Worm (Caenorhabditis elegans) whole organism, L2 larva: ENCODE data around the gene skpo-2.

Experiments used
- C34F6.9 ChIP-seq: fragments of 150-350 bp; optimal IDR thresholded peaks from 2 replicates; lab custom pipeline; 2014; ENCODE audit warnings: missing biosample characterization, missing genetic modification characterization
- F13H6.1 ChIP-seq: sonication (generic microtip); optimal IDR thresholded peaks from 2 replicates; lab custom pipeline; 2016; ENCODE audit warnings: missing genetic modification characterization, missing compliant biosample characterization
- R02D3.7 ChIP-seq: fragments of 150-350 bp; optimal IDR thresholded peaks from 2 replicates; lab custom pipeline; 2014; ENCODE audit warnings: missing biosample characterization, missing genetic modification characterization
- Y55F3AM.14 ChIP-seq: fragments of 200-800 bp; sonication (Bioruptor generic); optimal IDR thresholded peaks from 2 replicates; lab custom pipeline; 2018; ENCODE audit warnings: mild to moderate bottlenecking, missing genetic modification characterization, missing compliant biosample characterization
- ZK546.5 ChIP-seq: sonication (generic microtip); optimal IDR thresholded peaks from 2 replicates; lab custom pipeline; 2017; ENCODE audit warnings: missing biosample characterization, missing genetic modification characterization
- ama-1 ChIP-seq: fragments of 150-350 bp; optimal IDR thresholded peaks from 2 replicates; lab custom pipeline; 2018; ENCODE audit warnings: inconsistent platforms
- blmp-1 ChIP-seq: sonication (generic microtip); optimal IDR thresholded peaks from 2 replicates; lab custom pipeline; 2017; ENCODE audit warnings: missing genetic modification characterization, mild to moderate bottlenecking, missing compliant biosample characterization, antibody characterized with exemption, moderate library complexity; ENCODE audit not compliant: insufficient read depth
- ceh-16 ChIP-seq: fragments of 150-350 bp; optimal IDR thresholded peaks from 2 replicates; lab custom pipeline; 2014; ENCODE audit warnings: missing biosample characterization, missing genetic modification characterization
- ceh-82 ChIP-seq: fragments of 150-350 bp; optimal IDR thresholded peaks from 2 replicates; lab custom pipeline; 2014; ENCODE audit warnings: missing biosample characterization, missing genetic modification characterization
- crh-2 ChIP-seq: sonication (generic microtip); optimal IDR thresholded peaks from 2 replicates; lab custom pipeline; 2017; ENCODE audit warnings: missing biosample characterization, missing genetic modification characterization
- egl-27 ChIP-seq: sonication (generic microtip); optimal IDR thresholded peaks from 3 replicates; lab custom pipeline; 2017; ENCODE audit warnings: missing biosample characterization, missing genetic modification reagents, missing genetic modification characterization
- elt-1 ChIP-seq: fragments of 150-350 bp; optimal IDR thresholded peaks from 2 replicates; lab custom pipeline; 2014; ENCODE audit warnings: missing biosample characterization, missing genetic modification characterization
- elt-3 ChIP-seq: sonication (generic microtip); optimal IDR thresholded peaks from 2 replicates; lab custom pipeline; 2017; ENCODE audit warnings: missing biosample characterization, missing genetic modification characterization
- fos-1 ChIP-seq: fragments of 150-350 bp; optimal IDR thresholded peaks from 2 replicates; lab custom pipeline; 2014; ENCODE audit warnings: missing biosample characterization, missing genetic modification characterization
- gmeb-1 ChIP-seq: fragments of 150-350 bp; optimal IDR thresholded peaks from 2 replicates; lab custom pipeline; 2014; ENCODE audit warnings: missing biosample characterization, missing genetic modification characterization
- lin-13 ChIP-seq: fragments of 150-350 bp; optimal IDR thresholded peaks from 2 replicates; lab custom pipeline; 2014; ENCODE audit warnings: missing biosample characterization, missing genetic modification reagents, missing genetic modification characterization
- lin-39 ChIP-seq: fragments of 150-350 bp; optimal IDR thresholded peaks from 2 replicates; lab custom pipeline; 2014; ENCODE audit warnings: missing biosample characterization, missing genetic modification reagents, missing genetic modification characterization
- lsy-2 ChIP-seq, 2 experiments: fragments of 150-350 bp in 1 of 2; sonication (generic microtip) in 1 of 2; optimal IDR thresholded peaks; 2 replicates each; lab custom pipeline; 2014 to 2017; ENCODE audit warnings: missing biosample characterization in 2 of 2, missing genetic modification characterization in 2 of 2
- mab-5 ChIP-seq: fragments of 150-350 bp; optimal IDR thresholded peaks from 2 replicates; lab custom pipeline; 2014; ENCODE audit warnings: missing biosample characterization, missing genetic modification characterization
- mdl-1 ChIP-seq, 2 experiments: fragments of 150-350 bp in 1 of 2; sonication (generic microtip) in 1 of 2; optimal IDR thresholded peaks; 2 replicates each; lab custom pipeline; 2017; ENCODE audit warnings: missing biosample characterization in 2 of 2, missing genetic modification characterization in 2 of 2
- nhr-11 ChIP-seq: fragments of 150-350 bp; optimal IDR thresholded peaks from 2 replicates; lab custom pipeline; 2014; ENCODE audit warnings: missing biosample characterization, missing genetic modification characterization
- nhr-12 ChIP-seq: fragments of 150-350 bp; optimal IDR thresholded peaks from 2 replicates; lab custom pipeline; 2014; ENCODE audit warnings: missing biosample characterization, missing genetic modification characterization
- nhr-129 ChIP-seq: fragments of 150-350 bp; optimal IDR thresholded peaks from 2 replicates; lab custom pipeline; 2014; ENCODE audit warnings: missing biosample characterization, missing genetic modification characterization
- nhr-21 ChIP-seq: fragments of 150-350 bp; optimal IDR thresholded peaks from 2 replicates; lab custom pipeline; 2014; ENCODE audit warnings: missing biosample characterization, missing genetic modification characterization
- nhr-23 ChIP-seq: fragments of 150-350 bp; optimal IDR thresholded peaks from 2 replicates; lab custom pipeline; 2014; ENCODE audit warnings: missing biosample characterization, missing genetic modification reagents, missing genetic modification characterization
- nhr-237 ChIP-seq: fragments of 150-350 bp; optimal IDR thresholded peaks from 2 replicates; lab custom pipeline; 2014; ENCODE audit warnings: missing biosample characterization, missing genetic modification characterization
- nhr-25 ChIP-seq: fragments of 150-350 bp; sonication (generic microtip); optimal IDR thresholded peaks from 3 replicates; lab custom pipeline; 2014; ENCODE audit warnings: missing biosample characterization, missing genetic modification characterization
- nhr-6 ChIP-seq: fragments of 150-350 bp; optimal IDR thresholded peaks from 2 replicates; lab custom pipeline; 2014; ENCODE audit warnings: missing biosample characterization, missing genetic modification characterization
- nhr-77 ChIP-seq: fragments of 150-350 bp; optimal IDR thresholded peaks from 2 replicates; lab custom pipeline; 2014; ENCODE audit warnings: missing biosample characterization, missing genetic modification characterization
- peb-1 ChIP-seq: fragments of 150-350 bp; optimal IDR thresholded peaks from 2 replicates; lab custom pipeline; 2014; ENCODE audit warnings: missing biosample characterization, missing genetic modification characterization
- sem-4 ChIP-seq: fragments of 150-350 bp; optimal IDR thresholded peaks from 2 replicates; lab custom pipeline; 2014; ENCODE audit warnings: missing biosample characterization, missing genetic modification reagents, missing genetic modification characterization
- skn-1 ChIP-seq: sonication (generic microtip); optimal IDR thresholded peaks from 2 replicates; lab custom pipeline; 2017; ENCODE audit warnings: missing biosample characterization, missing genetic modification characterization
- unc-39 ChIP-seq: fragments of 150-350 bp; optimal IDR thresholded peaks from 2 replicates; lab custom pipeline; 2014; ENCODE audit warnings: missing biosample characterization, missing genetic modification characterization
- unc-55 ChIP-seq: fragments of 150-350 bp; sonication (generic microtip); optimal IDR thresholded peaks from 3 replicates; lab custom pipeline; 2014; ENCODE audit warnings: missing biosample characterization, missing genetic modification reagents, missing genetic modification characterization
- unc-62 ChIP-seq: fragments of 150-350 bp; optimal IDR thresholded peaks from 2 replicates; lab custom pipeline; 2014; ENCODE audit warnings: missing biosample characterization, missing genetic modification reagents, missing genetic modification characterization
- ztf-1 ChIP-seq: fragments of 200-800 bp; sonication (Bioruptor generic); conservative IDR thresholded peaks from 2 replicates; pipeline ENCODE4 v1.3.6; 2022; ENCODE audit warnings: missing genetic modification characterization, missing compliant biosample characterization
- ztf-11 ChIP-seq: sonication (generic microtip); optimal IDR thresholded peaks from 2 replicates; lab custom pipeline; 2017; ENCODE audit warnings: missing biosample characterization, missing genetic modification characterization

skpo-2 gene

ce11 chrII:3460048-3460447 is 23.7 kb upstream of the skpo-2 start, which contains the start of gene C16C8.7:
TSS of gene C16C8.7 (minus strand) at chrII:3460148.
- TF ChIP-seq gmeb-1 (tag; lab: Kevin White, UChicago), result no peak
- no peak for TF ChIP-seq lsy-2 (tag; optimal IDR thresholded peaks at IDR 0.05; lab: Kevin White, UChicago)
- no peak for TF ChIP-seq nhr-21 (tag; lab: Kevin White, UChicago)
- no peak for TF ChIP-seq nhr-6 (tag; lab: Kevin White, UChicago)
- no peak for TF ChIP-seq C34F6.9 (tag; lab: Kevin White, UChicago)
- TF ChIP-seq unc-55 (GFP tag; lab: Kevin White, UChicago), result no peak
- TF ChIP-seq nhr-12 (tag; lab: Kevin White, UChicago), result no peak
- no peak for TF ChIP-seq elt-1
- TF ChIP-seq lin-39 (tag; lab: Kevin White, UChicago), result no peak

ce11 chrII:3459199-3459598 is 22.9 kb upstream of the skpo-2 start:
- TF ChIP-seq unc-62 (GFP tag; lab: Kevin White, UChicago) (no peak), sem-4 (tag; lab: Kevin White, UChicago) (no peak), egl-27 (tag; lab: Kevin White, UChicago) (no peak), ceh-16 (tag; lab: Kevin White, UChicago) (no peak), nhr-6 (tag; lab: Kevin White, UChicago) (no peak), mdl-1 (tag; optimal IDR thresholded peaks at IDR 0.05; lab: Kevin White, UChicago) (no peak), ztf-11 (tag; lab: Kevin White, UChicago) (no peak), nhr-129 (tag; lab: Kevin White, UChicago) (no peak), ztf-1 (no peak), blmp-1 (no peak), unc-39 (no peak), R02D3.7 (tag; lab: Kevin White, UChicago) (no peak), nhr-23 (tag; lab: Kevin White, UChicago) (no peak), fos-1 (no peak), ZK546.5 (no peak), lin-13 (GFP tag; lab: Kevin White, UChicago) (no peak)

ce11 chrII:3458209-3458608 is 21.9 kb upstream of the skpo-2 start, which contains the start of the genes C16C8.26 and C16C8.19:
TSS of gene C16C8.26 (minus strand) at chrII:3458309.
TSS of gene C16C8.19 (plus strand) at chrII:3458487.
- TF ChIP-seq nhr-21 (tag; lab: Kevin White, UChicago) (no peak), elt-1 (no peak), ama-1 (no peak), lsy-2 (tag; optimal IDR thresholded peaks at IDR 0.05; lab: Kevin White, UChicago) (no peak), egl-27 (tag; lab: Kevin White, UChicago) (no peak), nhr-6 (tag; lab: Kevin White, UChicago) (no peak), ceh-82 (no peak)

ce11 chrII:3453521-3453920 is 17.2 kb upstream of the skpo-2 start, which contains the start of gene C16C8.11:
TSS of gene C16C8.11 (plus strand) at chrII:3453708.
- TF ChIP-seq nhr-25 (tag; lab: Kevin White, UChicago) (no peak), nhr-77 (tag; lab: Kevin White, UChicago) (no peak), mdl-1 (tag; optimal IDR thresholded peaks at IDR 0.05; lab: Kevin White, UChicago) (no peak), nhr-237 (no peak), Y55F3AM.14 (GFP tag; lab: Kevin White, UChicago) (no peak), crh-2 (tag; lab: Kevin White, UChicago) (no peak), nhr-129 (tag; lab: Kevin White, UChicago) (no peak), peb-1 (tag; lab: Kevin White, UChicago) (no peak), gmeb-1 (tag; lab: Kevin White, UChicago) (no peak), skn-1 (no peak), elt-1 (no peak), egl-27 (tag; lab: Kevin White, UChicago) (no peak), mab-5 (tag; lab: Kevin White, UChicago) (no peak), C34F6.9 (tag; lab: Kevin White, UChicago) (no peak), F13H6.1 (tag; lab: Kevin White, UChicago) (no peak), ama-1 (no peak), elt-3 (tag; lab: Kevin White, UChicago) (no peak), nhr-11 (tag; lab: Kevin White, UChicago) (no peak), nhr-23 (tag; lab: Kevin White, UChicago) (no peak)
